Worm (Caenorhabditis elegans): ENCODE data around the gene col-172.

col-172 gene

ce11 chrX:6687756-6688155 is 15.1 kb downstream of the col-172 start:
- no peak for TF ChIP-seq flt-1 (GFP tag; IDR thresholded peaks at IDR 0.05)
- TF ChIP-seq cog-1 (tag; optimal IDR thresholded peaks at IDR 0.05) = no peak
- no peak for TF ChIP-seq med-1 (GFP tag; optimal IDR thresholded peaks at IDR 0.05; ENCODE audit: insufficient read depth)
- no peak for TF ChIP-seq ref-1 (GFP tag; conservative IDR thresholded peaks at IDR 0.05)
- TF ChIP-seq T22C8.4 (GFP tag; IDR thresholded peaks at IDR 0.05) = no peak
- no peak for TF ChIP-seq ztf-23 (GFP tag; IDR thresholded peaks at IDR 0.05)
- TF ChIP-seq tab-1 (GFP tag; IDR thresholded peaks at IDR 0.05) = no peak
- TF ChIP-seq klf-2 (GFP tag; conservative IDR thresholded peaks at IDR 0.05) = no peak
- TF ChIP-seq ztf-29 (GFP tag; IDR thresholded peaks at IDR 0.05) = no peak

DNA sequence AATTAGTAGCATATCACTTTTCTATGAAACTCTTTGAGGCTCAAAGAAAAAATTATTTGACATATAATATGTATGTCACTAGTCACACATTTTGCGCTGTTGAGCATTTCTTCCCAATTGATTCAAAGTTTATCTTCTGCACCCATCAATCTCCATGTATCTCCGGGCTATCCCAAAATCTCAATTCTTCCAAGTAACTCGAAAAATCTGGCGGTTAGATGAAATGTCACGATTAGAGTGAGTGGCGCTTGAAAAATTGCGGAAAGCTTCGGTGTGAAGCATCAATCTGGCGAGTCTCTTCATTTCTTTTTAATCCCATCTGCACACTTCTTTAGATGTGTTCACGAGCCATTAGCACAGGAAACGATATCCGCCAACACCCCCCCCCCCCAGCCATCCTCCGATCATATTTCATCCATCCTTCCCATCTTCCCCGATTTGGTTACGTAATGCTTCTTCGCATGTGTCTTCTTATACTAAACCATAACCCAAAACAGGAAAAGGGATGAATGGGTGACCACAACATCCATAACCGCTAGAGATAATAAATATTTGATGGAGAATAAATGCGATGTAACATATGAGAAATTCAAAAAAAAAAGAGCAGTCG is 16.4 kb downstream of the col-172 start:
- TF ChIP-seq T22C8.4 (GFP tag; IDR thresholded peaks at IDR 0.05) (no peak), cog-1 (tag; optimal IDR thresholded peaks at IDR 0.05) (peak; percentile 48)

DNA sequence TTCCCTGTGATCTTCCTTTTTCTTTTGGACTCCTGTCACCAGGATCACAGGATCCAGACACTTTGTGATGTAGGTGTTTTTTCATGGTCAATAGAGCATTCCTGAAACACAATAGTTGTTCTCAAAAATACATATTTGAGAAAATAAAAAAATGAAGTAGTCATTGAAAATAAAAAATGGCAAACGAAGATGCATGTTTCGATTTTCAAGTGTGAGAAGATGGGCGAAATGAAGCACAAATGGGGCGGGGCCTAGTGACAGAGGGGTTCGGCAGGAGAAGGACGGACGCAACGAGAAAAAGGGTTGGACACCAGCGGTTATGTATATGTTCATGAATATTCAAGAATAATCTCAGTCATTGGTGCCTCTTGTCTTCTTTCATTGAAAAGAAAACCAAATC is 17.4 kb downstream of the col-172 start, which contains the start of gene F38B6.6:
F38B6.6 (minus strand) TSS at position 101 of the 400 bp plus-strand sequence.
- TF ChIP-seq ztf-23 (GFP tag; IDR thresholded peaks at IDR 0.05) = no peak
- no peak for TF ChIP-seq flt-1 (GFP tag; IDR thresholded peaks at IDR 0.05)
- TF ChIP-seq T22C8.4 (GFP tag; IDR thresholded peaks at IDR 0.05) = no peak
- no peak for TF ChIP-seq med-1 (GFP tag; optimal IDR thresholded peaks at IDR 0.05; ENCODE audit: insufficient read depth)
- TF ChIP-seq tab-1 (GFP tag; IDR thresholded peaks at IDR 0.05) = no peak
- TF ChIP-seq ztf-29 (GFP tag; IDR thresholded peaks at IDR 0.05) = no peak
- TF ChIP-seq cog-1 (tag; optimal IDR thresholded peaks at IDR 0.05) = no peak
- no peak for TF ChIP-seq ref-1 (GFP tag; conservative IDR thresholded peaks at IDR 0.05)
- TF ChIP-seq klf-2 (GFP tag; conservative IDR thresholded peaks at IDR 0.05) = no peak

DNA sequence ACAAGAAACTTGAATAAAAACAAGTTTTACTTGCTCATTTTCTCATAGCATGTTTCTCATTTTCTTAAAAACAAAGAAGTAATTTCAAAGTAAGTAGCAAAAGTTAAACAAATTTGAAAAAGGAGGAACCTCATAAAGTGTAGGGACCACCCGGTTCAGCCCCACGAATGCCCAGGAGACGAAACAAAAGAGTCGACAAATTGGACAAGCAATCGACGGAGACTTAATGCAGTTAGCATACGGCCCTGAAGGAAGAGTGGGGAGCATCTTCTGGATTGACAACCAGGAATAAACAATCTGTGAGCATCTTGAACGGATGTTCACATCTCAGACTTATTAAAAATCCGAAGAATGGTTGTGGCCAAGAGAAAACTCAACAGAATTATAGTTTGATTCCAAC is 19.0 kb downstream of the col-172 start:
- no peak for TF ChIP-seq ztf-29 (GFP tag; IDR thresholded peaks at IDR 0.05)
- no peak for TF ChIP-seq flt-1 (GFP tag; IDR thresholded peaks at IDR 0.05)
- TF ChIP-seq T22C8.4 (GFP tag; IDR thresholded peaks at IDR 0.05) = no peak
- TF ChIP-seq cog-1 (tag; optimal IDR thresholded peaks at IDR 0.05) = no peak
- no peak for TF ChIP-seq klf-2 (GFP tag; conservative IDR thresholded peaks at IDR 0.05)

DNA sequence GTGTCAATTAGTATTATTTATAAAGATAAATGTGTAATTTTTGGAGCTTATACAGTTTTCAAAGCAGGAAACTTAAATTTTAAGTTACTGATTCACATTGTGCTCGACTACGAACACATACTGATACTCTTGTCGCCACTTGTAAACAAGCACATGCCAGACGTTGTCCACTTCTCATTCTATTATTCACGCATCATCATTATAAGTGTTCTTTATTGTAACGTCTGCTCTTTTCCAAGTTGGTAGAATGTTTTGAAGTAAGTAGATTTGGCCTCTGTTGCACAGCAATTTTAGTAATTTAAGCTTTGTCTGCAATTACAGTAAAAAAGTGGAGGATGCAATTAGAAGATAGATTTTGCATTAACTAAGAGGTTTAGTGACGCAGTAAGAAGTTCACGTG is 20.3 kb downstream of the col-172 start:
- TF ChIP-seq klf-2 (GFP tag; conservative IDR thresholded peaks at IDR 0.05) (no peak), cog-1 (tag; optimal IDR thresholded peaks at IDR 0.05) (no peak), ztf-29 (GFP tag; IDR thresholded peaks at IDR 0.05) (no peak), med-1 (GFP tag; optimal IDR thresholded peaks at IDR 0.05; ENCODE audit: insufficient read depth) (no peak), flt-1 (GFP tag; IDR thresholded peaks at IDR 0.05) (no peak), ref-1 (GFP tag; conservative IDR thresholded peaks at IDR 0.05) (no peak), tab-1 (GFP tag; IDR thresholded peaks at IDR 0.05) (no peak), ztf-23 (GFP tag; IDR thresholded peaks at IDR 0.05) (no peak), T22C8.4 (GFP tag; IDR thresholded peaks at IDR 0.05) (no peak)

DNA sequence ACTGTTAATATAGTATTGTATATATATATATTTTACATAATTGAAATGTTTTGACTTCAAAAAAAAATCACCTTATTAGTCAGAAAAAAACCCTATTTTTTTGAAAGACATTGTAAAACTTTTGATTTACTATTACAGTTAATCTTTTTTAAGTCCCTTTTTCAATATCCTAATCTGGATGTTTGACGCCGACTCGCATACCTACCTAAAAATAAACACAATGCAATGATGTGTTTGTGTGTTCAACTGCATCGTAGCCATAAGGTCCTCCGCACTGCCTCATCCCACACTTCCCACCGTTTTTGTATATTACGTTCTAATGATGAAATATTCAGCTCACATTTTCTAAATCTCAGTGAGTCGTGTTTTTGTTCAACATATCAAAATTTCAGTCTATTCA is 20.7 kb downstream of the col-172 start, which contains the start of gene F38B6.3:
F38B6.3 (plus strand) TSS at position 301 of the 400 bp plus-strand sequence.
- no peak for TF ChIP-seq klf-2 (GFP tag; conservative IDR thresholded peaks at IDR 0.05)
- TF ChIP-seq cog-1 (tag; optimal IDR thresholded peaks at IDR 0.05) = no peak

- TF ChIP-seq T22C8.4 (GFP tag; IDR thresholded peaks at IDR 0.05) (no peak), flt-1 (GFP tag; IDR thresholded peaks at IDR 0.05) (no peak), ztf-29 (GFP tag; IDR thresholded peaks at IDR 0.05) (no peak), med-1 (GFP tag; optimal IDR thresholded peaks at IDR 0.05; ENCODE audit: insufficient read depth) (no peak), ref-1 (GFP tag; conservative IDR thresholded peaks at IDR 0.05) (no peak), cog-1 (tag; optimal IDR thresholded peaks at IDR 0.05) (no peak), ztf-23 (GFP tag; IDR thresholded peaks at IDR 0.05) (no peak), tab-1 (GFP tag; IDR thresholded peaks at IDR 0.05) (no peak), klf-2 (GFP tag; conservative IDR thresholded peaks at IDR 0.05) (no peak)
These were observed 25.6 kb downstream of the col-172 start, which contains the start of the genes F38B6.7 and F38B6.2 for ce11 chrX:6698267-6698666. Gene F38B6.7, minus strand, starts transcription at chrX:6698367. Gene F38B6.2, plus strand, starts transcription at chrX:6698533.

DNA sequence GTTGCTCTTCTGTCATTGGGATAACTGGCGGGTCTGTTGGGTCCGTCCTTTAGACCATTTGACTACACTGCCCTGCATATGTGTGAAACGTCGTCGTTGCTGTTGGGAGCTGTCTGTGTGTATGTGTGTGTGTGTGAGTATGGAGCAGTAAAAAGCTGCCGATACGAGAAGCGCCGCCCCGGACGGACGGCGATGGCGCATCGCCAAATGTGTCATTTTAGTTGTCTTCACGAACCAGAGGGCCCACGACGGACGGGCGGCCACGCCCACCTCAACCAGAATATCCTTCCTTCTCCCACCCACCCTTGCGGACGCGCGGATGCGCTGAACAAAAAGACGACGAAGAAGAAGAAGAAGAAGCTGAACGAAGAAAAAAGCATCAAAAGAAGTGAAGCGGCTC is 29.6 kb downstream of the col-172 start, which contains the start of gene acr-2:
acr-2 (plus strand) TSS at position 301 of the 400 bp plus-strand sequence.
- TF ChIP-seq flt-1 (GFP tag; IDR thresholded peaks at IDR 0.05) (no peak), cog-1 (tag; optimal IDR thresholded peaks at IDR 0.05) (no peak), tab-1 (GFP tag; IDR thresholded peaks at IDR 0.05) (no peak), ztf-23 (GFP tag; IDR thresholded peaks at IDR 0.05) (no peak), klf-2 (GFP tag; conservative IDR thresholded peaks at IDR 0.05) (no peak), ztf-29 (GFP tag; IDR thresholded peaks at IDR 0.05) (no peak)

- TF ChIP-seq ztf-29 (GFP tag; IDR thresholded peaks at IDR 0.05) (no peak), klf-2 (GFP tag; conservative IDR thresholded peaks at IDR 0.05) (no peak), flt-1 (GFP tag; IDR thresholded peaks at IDR 0.05) (no peak), tab-1 (GFP tag; IDR thresholded peaks at IDR 0.05) (no peak), ref-1 (GFP tag; conservative IDR thresholded peaks at IDR 0.05) (no peak), cog-1 (tag; optimal IDR thresholded peaks at IDR 0.05) (no peak), ztf-23 (GFP tag; IDR thresholded peaks at IDR 0.05) (no peak), med-1 (GFP tag; optimal IDR thresholded peaks at IDR 0.05; ENCODE audit: insufficient read depth) (no peak), T22C8.4 (GFP tag; IDR thresholded peaks at IDR 0.05) (no peak)
These were observed 32.5 kb downstream of the col-172 start for ce11 chrX:6705156-6705555.

ce11 chrX:6709238-6709637 is 36.6 kb downstream of the col-172 start, which contains the start of gene acr-3:
Gene acr-3, plus strand, starts transcription at chrX:6709538.
- TF ChIP-seq ztf-29 (GFP tag; IDR thresholded peaks at IDR 0.05) (no peak), flt-1 (GFP tag; IDR thresholded peaks at IDR 0.05) (no peak), ztf-23 (GFP tag; IDR thresholded peaks at IDR 0.05) (no peak), T22C8.4 (GFP tag; IDR thresholded peaks at IDR 0.05) (no peak), med-1 (GFP tag; optimal IDR thresholded peaks at IDR 0.05; ENCODE audit: insufficient read depth) (no peak)
